Fruit fly (Drosophila melanogaster) whole organism, embryonic: ENCODE measurements around the gene CG33286.

ENCODE experiments used
- Atf-2 ChIP-seq: fragments of 200-800 bp; sonication (Bioruptor generic); optimal IDR thresholded peaks from 2 replicates; lab custom pipeline; 2016; ENCODE audit warnings: missing biosample characterization, missing genetic modification characterization
- C15 ChIP-seq: fragments of 200-800 bp; sonication (Bioruptor generic); IDR thresholded peaks from 3 replicates; pipeline ENCODE4 v1.3.6; 2022; ENCODE audit warnings: missing biosample characterization, missing genetic modification characterization
- CG10543 ChIP-seq: fragments of 200-800 bp; sonication (Bioruptor generic); optimal IDR thresholded peaks from 3 replicates; lab custom pipeline; 2017; ENCODE audit warnings: missing biosample characterization, mild to moderate bottlenecking, missing genetic modification characterization, moderate library complexity
- CG11093 ChIP-seq: fragments of 200-800 bp; sonication (Bioruptor generic); IDR thresholded peaks from 3 replicates; pipeline ENCODE4 v1.3.6; 2022; ENCODE audit warnings: missing biosample characterization, missing genetic modification characterization
- CG11695 ChIP-seq: fragments of 200-800 bp; sonication (Bioruptor generic); IDR thresholded peaks from 3 replicates; pipeline ENCODE4 v1.3.6; 2022; ENCODE audit warnings: missing biosample characterization, missing genetic modification characterization
- CG11696 ChIP-seq: fragments of 200-800 bp; sonication (Bioruptor generic); IDR thresholded peaks from 2 replicates; pipeline ENCODE4 v1.3.6; 2022; ENCODE audit warnings: missing biosample characterization, missing genetic modification characterization
- CG14667 ChIP-seq: fragments of 200-800 bp; sonication (Bioruptor generic); IDR thresholded peaks from 2 replicates; pipeline ENCODE4 v1.3.6; 2022; ENCODE audit warnings: missing biosample characterization, missing genetic modification characterization
- CG15601 ChIP-seq: fragments of 200-800 bp; sonication (Bioruptor generic); optimal IDR thresholded peaks from 3 replicates; lab custom pipeline; 2019; ENCODE audit warnings: missing biosample characterization, mild to moderate bottlenecking, missing genetic modification characterization, moderate library complexity
- CG1602 ChIP-seq: fragments of 200-800 bp; sonication (Bioruptor generic); optimal IDR thresholded peaks from 3 replicates; lab custom pipeline; 2016; ENCODE audit warnings: missing biosample characterization, missing genetic modification characterization
- CG16815 ChIP-seq: fragments of 200-800 bp; sonication (Bioruptor generic); optimal IDR thresholded peaks from 3 replicates; lab custom pipeline; 2017; ENCODE audit warnings: missing biosample characterization, mild to moderate bottlenecking, missing genetic modification characterization
- CG17328 ChIP-seq: fragments of 200-800 bp; sonication (Bioruptor generic); IDR thresholded peaks from 2 replicates; pipeline ENCODE4 v1.3.6; 2022; ENCODE audit warnings: missing biosample characterization, missing genetic modification characterization
- CG2120 ChIP-seq: fragments of 200-800 bp; sonication (Bioruptor generic); optimal IDR thresholded peaks from 3 replicates; lab custom pipeline; 2016; ENCODE audit warnings: missing biosample characterization, missing genetic modification characterization
- CG2199 ChIP-seq: fragments of 200-800 bp; sonication (Bioruptor generic); IDR thresholded peaks from 3 replicates; pipeline ENCODE4 v1.3.6; 2022; ENCODE audit warnings: missing biosample characterization, missing genetic modification characterization
- CG30020 ChIP-seq: fragments of 200-800 bp; optimal IDR thresholded peaks from 2 replicates; lab custom pipeline; 2019; ENCODE audit warnings: missing biosample characterization, mild to moderate bottlenecking, missing genetic modification characterization, moderate library complexity
- CG7372 ChIP-seq: fragments of 200-800 bp; sonication (Bioruptor generic); IDR thresholded peaks from 2 replicates; pipeline ENCODE4 v1.3.6; 2022; ENCODE audit warnings: missing biosample characterization, missing genetic modification characterization
- CG7786 ChIP-seq: fragments of 200-800 bp; sonication (Bioruptor generic); optimal IDR thresholded peaks from 2 replicates; lab custom pipeline; 2016; ENCODE audit warnings: missing biosample characterization, missing genetic modification characterization
- CG8281 ChIP-seq: fragments of 200-800 bp; sonication (Bioruptor generic); optimal IDR thresholded peaks from 2 replicates; lab custom pipeline; 2018; ENCODE audit warnings: missing biosample characterization, mild to moderate bottlenecking, missing genetic modification characterization, moderate library complexity
- Dip3 ChIP-seq: fragments of 200-800 bp; sonication (Bioruptor generic); optimal IDR thresholded peaks from 3 replicates; lab custom pipeline; 2016; ENCODE audit warnings: missing biosample characterization, missing genetic modification characterization
- Doc2 ChIP-seq: fragments of 200-800 bp; sonication (Bioruptor generic); IDR thresholded peaks from 2 replicates; pipeline ENCODE4 v1.3.6; 2022; ENCODE audit warnings: missing biosample characterization, missing genetic modification characterization
- Elba2 ChIP-seq: fragments of 200-800 bp; sonication (Bioruptor generic); optimal IDR thresholded peaks from 3 replicates; lab custom pipeline; 2016; ENCODE audit warnings: missing biosample characterization, missing genetic modification characterization
- H15 ChIP-seq: fragments of 200-800 bp; sonication (Bioruptor generic); IDR thresholded peaks from 3 replicates; pipeline ENCODE4 v1.3.6; 2022; ENCODE audit warnings: missing biosample characterization, missing genetic modification characterization
- Hey ChIP-seq: fragments of 200-800 bp; sonication (Bioruptor generic); optimal IDR thresholded peaks from 3 replicates; lab custom pipeline; 2018; ENCODE audit warnings: missing biosample characterization, mild to moderate bottlenecking, missing genetic modification characterization
- Kr ChIP-seq: fragments of 200-800 bp; sonication (Bioruptor generic); optimal IDR thresholded peaks from 2 replicates; lab custom pipeline; 2017; ENCODE audit warnings: missing biosample characterization, mild to moderate bottlenecking, missing genetic modification characterization
- MESR4 ChIP-seq: fragments of 200-800 bp; sonication (Bioruptor generic); optimal IDR thresholded peaks from 2 replicates; lab custom pipeline; 2018; ENCODE audit warnings: missing biosample characterization, mild to moderate bottlenecking, missing genetic modification characterization, moderate library complexity
- MTF-1 ChIP-seq: fragments of 200-800 bp; sonication (Bioruptor generic); optimal IDR thresholded peaks from 2 replicates; lab custom pipeline; 2018; ENCODE audit warnings: missing biosample characterization, mild to moderate bottlenecking, missing genetic modification characterization, borderline replicate concordance
- Mes4 ChIP-seq: fragments of 200-800 bp; sonication (Bioruptor generic); optimal IDR thresholded peaks from 2 replicates; lab custom pipeline; 2016; ENCODE audit warnings: missing biosample characterization, missing genetic modification characterization
- Neu2 ChIP-seq: fragments of 200-800 bp; sonication (Bioruptor generic); optimal IDR thresholded peaks from 3 replicates; lab custom pipeline; 2016; ENCODE audit warnings: missing biosample characterization, missing genetic modification characterization, borderline replicate concordance
- Oaz ChIP-seq: fragments of 200-800 bp; sonication (Bioruptor generic); IDR thresholded peaks from 2 replicates; pipeline ENCODE4 v1.3.6; 2022; ENCODE audit warnings: missing biosample characterization, missing genetic modification characterization
- Ptx1 ChIP-seq: fragments of 200-800 bp; sonication (Bioruptor generic); IDR thresholded peaks from 2 replicates; pipeline ENCODE4 v1.3.6; 2022; ENCODE audit warnings: missing biosample characterization, missing genetic modification characterization
- Rfx ChIP-seq: fragments of 200-800 bp; sonication (Bioruptor generic); IDR thresholded peaks from 2 replicates; pipeline ENCODE4 v1.3.6; 2022; ENCODE audit warnings: missing biosample characterization, missing genetic modification characterization
- Sox102F ChIP-seq: fragments of 200-800 bp; sonication (Bioruptor generic); optimal IDR thresholded peaks from 2 replicates; lab custom pipeline; 2018; ENCODE audit warnings: missing biosample characterization, mild to moderate bottlenecking, missing genetic modification characterization, moderate library complexity
- aop ChIP-seq: fragments of 200-800 bp; sonication (Bioruptor generic); IDR thresholded peaks from 2 replicates; pipeline ENCODE4 v1.3.6; 2022; ENCODE audit warnings: missing biosample characterization, missing genetic modification characterization
- az2 ChIP-seq: fragments of 200-800 bp; sonication (Bioruptor generic); optimal IDR thresholded peaks from 3 replicates; lab custom pipeline; 2016; ENCODE audit warnings: missing biosample characterization, missing genetic modification characterization
- btn ChIP-seq: fragments of 200-800 bp; sonication (Bioruptor generic); optimal IDR thresholded peaks from 2 replicates; lab custom pipeline; 2016; ENCODE audit warnings: missing biosample characterization, missing genetic modification characterization
- cas ChIP-seq: fragments of 200-800 bp; sonication (Bioruptor generic); IDR thresholded peaks from 2 replicates; pipeline ENCODE4 v1.3.6; 2022; ENCODE audit warnings: missing biosample characterization, missing genetic modification characterization
- cg ChIP-seq: fragments of 200-800 bp; sonication (Bioruptor generic); optimal IDR thresholded peaks from 3 replicates; lab custom pipeline; 2019; ENCODE audit warnings: missing biosample characterization, mild to moderate bottlenecking, missing genetic modification characterization, moderate library complexity
- chinmo ChIP-seq: fragments of 200-800 bp; sonication (Bioruptor generic); IDR thresholded peaks from 4 replicates; pipeline ENCODE4 v1.3.6; 2022; ENCODE audit warnings: missing biosample characterization, missing genetic modification characterization; ENCODE audit not compliant: partially characterized antibody
- croc ChIP-seq: fragments of 200-800 bp; sonication (Bioruptor generic); conservative IDR thresholded peaks from 3 replicates; pipeline ENCODE4 v1.3.6; 2022; ENCODE audit warnings: missing biosample characterization, missing genetic modification characterization
- da ChIP-seq: fragments of 200-800 bp; sonication (Bioruptor generic); optimal IDR thresholded peaks from 2 replicates; lab custom pipeline; 2016; ENCODE audit warnings: missing biosample characterization, missing genetic modification characterization
- eve ChIP-seq, 2 experiments: fragments of >200 bp; optimal IDR thresholded peaks; 2 replicates each; lab custom pipeline; 2017; ENCODE audit warnings: missing biosample characterization in 2 of 2, missing genetic modification characterization in 2 of 2
- fd3F ChIP-seq: fragments of 200-800 bp; sonication (Bioruptor generic); optimal IDR thresholded peaks from 2 replicates; lab custom pipeline; 2018; ENCODE audit warnings: missing biosample characterization, mild to moderate bottlenecking, missing genetic modification characterization, moderate library complexity
- fd96Cb ChIP-seq: fragments of 200-800 bp; sonication (Bioruptor generic); optimal IDR thresholded peaks from 2 replicates; lab custom pipeline; 2018; ENCODE audit warnings: missing biosample characterization, mild to moderate bottlenecking, missing genetic modification characterization, moderate library complexity
- gsb-n ChIP-seq: fragments of 200-800 bp; sonication (Bioruptor generic); optimal IDR thresholded peaks from 3 replicates; lab custom pipeline; 2018; ENCODE audit warnings: missing biosample characterization, mild to moderate bottlenecking, missing genetic modification characterization
- kah ChIP-seq: fragments of 200-800 bp; sonication (Bioruptor generic); optimal IDR thresholded peaks from 2 replicates; lab custom pipeline; 2018; ENCODE audit warnings: missing biosample characterization, mild to moderate bottlenecking, missing genetic modification characterization
- kni ChIP-seq: fragments of 200-800 bp; sonication (Bioruptor generic); optimal IDR thresholded peaks from 3 replicates; lab custom pipeline; 2017; ENCODE audit warnings: mild to moderate bottlenecking, missing biosample characterization, missing genetic modification reagents, missing genetic modification characterization
- mam ChIP-seq: fragments of 200-800 bp; sonication (Bioruptor generic); optimal IDR thresholded peaks from 3 replicates; lab custom pipeline; 2016; ENCODE audit warnings: missing biosample characterization, missing genetic modification characterization
- odd ChIP-seq: fragments of 200-800 bp; sonication (Bioruptor generic); optimal IDR thresholded peaks from 2 replicates; lab custom pipeline; 2017; ENCODE audit warnings: missing biosample characterization, mild to moderate bottlenecking, missing genetic modification characterization
- phol ChIP-seq: fragments of 200-800 bp; sonication (Bioruptor generic); optimal IDR thresholded peaks from 3 replicates; lab custom pipeline; 2018; ENCODE audit warnings: missing biosample characterization, mild to moderate bottlenecking, missing genetic modification characterization, moderate library complexity
- tap ChIP-seq: fragments of 200-800 bp; optimal IDR thresholded peaks from 3 replicates; lab custom pipeline; 2019; ENCODE audit warnings: missing biosample characterization, mild to moderate bottlenecking, missing genetic modification characterization, moderate library complexity
- zf30C ChIP-seq: fragments of 200-800 bp; sonication (Bioruptor generic); optimal IDR thresholded peaks from 3 replicates; lab custom pipeline; 2018; ENCODE audit warnings: missing biosample characterization, mild to moderate bottlenecking, missing genetic modification characterization
- zfh1 ChIP-seq: fragments of 200-800 bp; sonication (Bioruptor generic); IDR thresholded peaks from 3 replicates; pipeline ENCODE4 v1.3.6; 2022; ENCODE audit warnings: missing biosample characterization, missing genetic modification characterization

CG33286 gene

dm6 chr3L:21009405-21010120 lies 35.1 kb upstream of the CG33286 start (continued):
- TF ChIP-seq zfh1 (GFP tag; lab: Robert Waterston, UW), result peak; percentile 80
- TF ChIP-seq Dip3 (GFP tag; lab: Kevin White, UChicago), result no peak
- TF ChIP-seq CG30020 (tag; lab: Kevin White, UChicago), result no peak
- TF ChIP-seq Atf-2 (GFP tag; lab: Kevin White, UChicago), result peak; percentile 55
- TF ChIP-seq Ptx1 (GFP tag; lab: Robert Waterston, UW), result peak; percentile 59
- TF ChIP-seq CG7786 (GFP tag; lab: Kevin White, UChicago), result peak; percentile 45
- no peak for TF ChIP-seq MTF-1 (GFP tag; lab: Kevin White, UChicago)
- peak; percentile 31 for TF ChIP-seq az2 (GFP tag; lab: Kevin White, UChicago)
- no peak for TF ChIP-seq gsb-n (tag; lab: Kevin White, UChicago)
- no peak for TF ChIP-seq Mes4
- no peak for TF ChIP-seq zf30C (GFP tag; lab: Kevin White, UChicago)
- no peak for TF ChIP-seq da
- peak; percentile 23 for TF ChIP-seq CG10543 (GFP tag; lab: Kevin White, UChicago)
- TF ChIP-seq CG11093, result no peak
- peak; percentile 48; the same call in 1 of the 2 replicates for TF ChIP-seq CG11696 (GFP tag; lab: Robert Waterston, UW)
- no peak for TF ChIP-seq C15
- peak; percentile 68 for TF ChIP-seq Rfx
- peak; percentile 66 for TF ChIP-seq Sox102F (GFP tag; lab: Kevin White, UChicago)
- TF ChIP-seq Hey (tag; lab: Kevin White, UChicago), result no peak
- TF ChIP-seq H15 (GFP tag; lab: Robert Waterston, UW), result peak; percentile 45; the same call in 1 of the 3 replicates
- TF ChIP-seq aop, result no peak
- no peak for TF ChIP-seq fd96Cb (tag; lab: Kevin White, UChicago)
- no peak for TF ChIP-seq CG1602 (GFP tag; lab: Kevin White, UChicago)
- TF ChIP-seq fd3F, result no peak
- TF ChIP-seq CG16815 (GFP tag; lab: Kevin White, UChicago), result no peak
- peak; percentile 85 for TF ChIP-seq cg
- peak; percentile 69 for TF ChIP-seq CG11695 (GFP tag; lab: Robert Waterston, UW)
- TF ChIP-seq phol (tag; lab: Kevin White, UChicago), result peak; percentile 32
- 0 out of 4 replicates have a peak, but pooled peaks have one; percentile 58 for TF ChIP-seq chinmo (GFP tag; lab: Robert Waterston, UW)
- no peak for TF ChIP-seq Kr (GFP tag; lab: Kevin White, UChicago)
- peak; percentile 47 for TF ChIP-seq kah
- TF ChIP-seq eve (GFP tag; optimal IDR thresholded peaks at IDR 0.05; lab: Kevin White, UChicago), result peak in 1 of 2 experiments; percentile 76
- no peak for TF ChIP-seq btn (GFP tag; lab: Kevin White, UChicago)
- TF ChIP-seq CG8281 (tag; lab: Kevin White, UChicago), result no peak
- TF ChIP-seq Doc2, result no peak
- no peak for TF ChIP-seq CG15601 (tag; lab: Kevin White, UChicago)
- TF ChIP-seq CG17328, result peak; percentile 60
- no peak for TF ChIP-seq Neu2 (GFP tag; lab: Kevin White, UChicago)
- TF ChIP-seq mam, result peak; percentile 60
- TF ChIP-seq MESR4 (GFP tag; lab: Kevin White, UChicago), result no peak
- TF ChIP-seq CG7372 (GFP tag; lab: Robert Waterston, UW), result no peak
- no peak for TF ChIP-seq croc
- no peak for TF ChIP-seq kni (GFP tag; lab: Kevin White, UChicago)
- no peak for TF ChIP-seq tap (tag; lab: Kevin White, UChicago)
- TF ChIP-seq Oaz, result no peak
- no peak for TF ChIP-seq cas
- no peak for TF ChIP-seq odd (GFP tag; lab: Kevin White, UChicago)
- no peak for TF ChIP-seq CG2199 (GFP tag; lab: Robert Waterston, UW)
- TF ChIP-seq CG2120 (GFP tag; lab: Kevin White, UChicago), result peak; percentile 75
- no peak for TF ChIP-seq CG14667 (GFP tag; lab: Robert Waterston, UW)
- TF ChIP-seq Elba2 (GFP tag; lab: Kevin White, UChicago), result no peak
